Worm (Caenorhabditis elegans): ENCODE results near the gene C05C10.5.

Gene C05C10.5

ce11 chrII:9963808-9964207 is 25.0 kb downstream of the C05C10.5 start:
- TF ChIP-seq fos-1 (tag; optimal IDR thresholded peaks at IDR 0.05): no peak
- no peak for TF ChIP-seq fkh-8 (tag; optimal IDR thresholded peaks at IDR 0.05)
- TF ChIP-seq C04F5.9 (tag; optimal IDR thresholded peaks at IDR 0.05): no peak

ce11 chrII:9965325-9965724 is 26.5 kb downstream of the C05C10.5 start:
- TF ChIP-seq unc-30 (tag; optimal IDR thresholded peaks at IDR 0.05): no peak
- no peak for TF ChIP-seq dpl-1 (GFP tag; optimal IDR thresholded peaks at IDR 0.05)
- TF ChIP-seq efl-1 (optimal IDR thresholded peaks at IDR 0.05): no peak
- no peak for TF ChIP-seq efl-1 (GFP tag; optimal IDR thresholded peaks at IDR 0.05 in 1 of 2)
- TF ChIP-seq nhr-76 (tag; optimal IDR thresholded peaks at IDR 0.05): no peak
- TF ChIP-seq jun-1 (tag; optimal IDR thresholded peaks at IDR 0.05): no peak
- no peak for TF ChIP-seq ets-5 (GFP tag; IDR thresholded peaks at IDR 0.05)
- no peak for TF ChIP-seq vab-15 (tag; optimal IDR thresholded peaks at IDR 0.05)
- TF ChIP-seq rnt-1 (tag; optimal IDR thresholded peaks at IDR 0.05): no peak
- peak; percentile 37 for TF ChIP-seq tbx-2 (tag; optimal IDR thresholded peaks at IDR 0.05)

ce11 chrII:9966954-9967353 is 28.1 kb downstream of the C05C10.5 start, which contains the start of gene dtmk-1:
dtmk-1 (minus strand) TSS chrII:9967099.
- TF ChIP-seq pqm-1 (tag; optimal IDR thresholded peaks at IDR 0.05): no peak
- TF ChIP-seq ceh-88 (GFP tag; IDR thresholded peaks at IDR 0.05): no peak
- no peak for TF ChIP-seq nhr-71 (tag; optimal IDR thresholded peaks at IDR 0.05)
- no peak for TF ChIP-seq ceh-8 (GFP tag; optimal IDR thresholded peaks at IDR 0.05)
- no peak for TF ChIP-seq jun-1 (tag; optimal IDR thresholded peaks at IDR 0.05)
- TF ChIP-seq hlh-17 (GFP tag; optimal IDR thresholded peaks at IDR 0.05; ENCODE audit: borderline replicate concordance): no peak
- no peak for TF ChIP-seq sptf-1 (tag; optimal IDR thresholded peaks at IDR 0.05)
- no peak for TF ChIP-seq unc-98 (GFP tag; IDR thresholded peaks at IDR 0.05)
- no peak for TF ChIP-seq ceh-82 (tag; optimal IDR thresholded peaks at IDR 0.05)
- peak; percentile 3 for TF ChIP-seq nhr-90 (tag; optimal IDR thresholded peaks at IDR 0.05; ENCODE audit: poor library complexity)
- no peak for TF ChIP-seq xbp-1 (tag; optimal IDR thresholded peaks at IDR 0.05)
- TF ChIP-seq ztf-4 (tag; optimal IDR thresholded peaks at IDR 0.05): no peak
- no peak for TF ChIP-seq irx-1 (tag; optimal IDR thresholded peaks at IDR 0.05)
- no peak for TF ChIP-seq fkh-8 (tag; optimal IDR thresholded peaks at IDR 0.05)
- TF ChIP-seq mab-9 (GFP tag; IDR thresholded peaks at IDR 0.05): no peak
- no peak for TF ChIP-seq nhr-12 (tag; optimal IDR thresholded peaks at IDR 0.05)
- TF ChIP-seq nhr-47 (tag; optimal IDR thresholded peaks at IDR 0.05): no peak
- no peak for TF ChIP-seq nhr-76 (tag; optimal IDR thresholded peaks at IDR 0.05)
- no peak for TF ChIP-seq elt-3 (tag; optimal IDR thresholded peaks at IDR 0.05)
- no peak for TF ChIP-seq unc-62 (GFP tag; optimal IDR thresholded peaks at IDR 0.05)
- no peak for TF ChIP-seq C34B4.2 (tag; optimal IDR thresholded peaks at IDR 0.05)
- no peak for TF ChIP-seq ets-5 (GFP tag; IDR thresholded peaks at IDR 0.05)
- TF ChIP-seq nhr-85 (tag): peak; percentile 57
- TF ChIP-seq C04F5.9 (tag; optimal IDR thresholded peaks at IDR 0.05): no peak
- TF ChIP-seq isw-1 (GFP tag; IDR thresholded peaks at IDR 0.05): no peak
- TF ChIP-seq rnt-1 (tag; optimal IDR thresholded peaks at IDR 0.05): no peak
- no peak for TF ChIP-seq swsn-7 (tag; optimal IDR thresholded peaks at IDR 0.05)
- TF ChIP-seq ceh-63 (GFP tag; optimal IDR thresholded peaks at IDR 0.05): no peak
- TF ChIP-seq efl-1 (optimal IDR thresholded peaks at IDR 0.05): no peak
- TF ChIP-seq efl-1 (GFP tag; optimal IDR thresholded peaks at IDR 0.05 in 1 of 2): peak in 1 of 2 experiments; percentile 86
- TF ChIP-seq dsc-1 (tag; optimal IDR thresholded peaks at IDR 0.05): no peak
- TF ChIP-seq aly-2 (tag; optimal IDR thresholded peaks at IDR 0.05): no peak
- TF ChIP-seq unc-130 (tag; optimal IDR thresholded peaks at IDR 0.05): no peak
- TF ChIP-seq elt-2 (tag; optimal IDR thresholded peaks at IDR 0.05): peak; percentile 4
- TF ChIP-seq lin-15B (tag; optimal IDR thresholded peaks at IDR 0.05): no peak
- no peak for TF ChIP-seq mef-2 (tag; optimal IDR thresholded peaks at IDR 0.05)
